Worm (Caenorhabditis elegans) whole organism, L1 larva: ENCODE measurements around the gene K11H12.8.
A peak's percentile ranks its signal among the peaks of the same experiment; 100 is the strongest.

Experiments used
- C04F5.9 ChIP-seq: sonication (generic microtip); optimal IDR thresholded peaks from 2 replicates; lab custom pipeline; 2016; ENCODE audit warnings: missing genetic modification characterization, missing compliant biosample characterization
- Y116A8C.19 ChIP-seq: sonication (generic microtip); optimal IDR thresholded peaks from 2 replicates; lab custom pipeline; 2016; ENCODE audit warnings: missing compliant biosample characterization, missing genetic modification characterization, borderline replicate concordance
- aha-1 ChIP-seq: fragments of 150-350 bp; optimal IDR thresholded peaks from 2 replicates; lab custom pipeline; 2014; ENCODE audit warnings: missing biosample characterization, missing genetic modification characterization
- alr-1 ChIP-seq: fragments of 200-800 bp; sonication (Bioruptor generic); optimal IDR thresholded peaks from 2 replicates; lab custom pipeline; 2018; ENCODE audit warnings: borderline replicate concordance, mild to moderate bottlenecking, missing genetic modification characterization, missing compliant biosample characterization
- aly-2 ChIP-seq: fragments of 150-350 bp; optimal IDR thresholded peaks from 2 replicates; lab custom pipeline; 2014; ENCODE audit warnings: missing biosample characterization, missing genetic modification characterization
- ama-1 ChIP-seq: fragments of 150-350 bp; optimal IDR thresholded peaks from 2 replicates; lab custom pipeline; 2014
- ceh-8 ChIP-seq: fragments of 200-800 bp; sonication (Bioruptor generic); optimal IDR thresholded peaks from 2 replicates; lab custom pipeline; 2018; ENCODE audit warnings: mild to moderate bottlenecking, missing genetic modification characterization, moderate library complexity, missing compliant biosample characterization
- ceh-90 ChIP-seq: sonication (generic microtip); optimal IDR thresholded peaks from 2 replicates; lab custom pipeline; 2016; ENCODE audit warnings: missing genetic modification characterization, missing compliant biosample characterization
- ces-1 ChIP-seq: fragments of 150-350 bp; optimal IDR thresholded peaks from 2 replicates; lab custom pipeline; 2014; ENCODE audit warnings: missing biosample characterization, missing genetic modification reagents, missing genetic modification characterization
- dpl-1 ChIP-seq, 3 experiments: fragments of 150-350 bp in 2 of 3; sonication (generic microtip) in 1 of 3; optimal IDR thresholded peaks; 2 replicates each; lab custom pipeline; 2014 to 2017; ENCODE audit warnings: missing biosample characterization in 3 of 3, missing genetic modification characterization in 3 of 3, missing genetic modification reagents in 3 of 3
- efl-1 ChIP-seq, 4 experiments: fragments of 150-350 bp; optimal IDR thresholded peaks in 3 of 4; peaks in 1 of 4; 1 replicate in 1 of 4; 2 replicates in 3 of 4; lab custom pipeline; 2014; ENCODE audit warnings: missing biosample characterization in 2 of 4, missing genetic modification characterization in 2 of 4, missing genetic modification reagents in 2 of 4
- efl-3 ChIP-seq: fragments of 200-800 bp; sonication (Bioruptor generic); optimal IDR thresholded peaks from 2 replicates; lab custom pipeline; 2018; ENCODE audit warnings: mild to moderate bottlenecking, missing genetic modification characterization, missing compliant biosample characterization
- fkh-10 ChIP-seq: sonication (generic microtip); optimal IDR thresholded peaks from 2 replicates; lab custom pipeline; 2017; ENCODE audit warnings: missing biosample characterization, missing genetic modification reagents, missing genetic modification characterization
- fkh-4 ChIP-seq: sonication (generic microtip); optimal IDR thresholded peaks from 2 replicates; lab custom pipeline; 2016; ENCODE audit warnings: missing compliant biosample characterization, missing genetic modification characterization, borderline replicate concordance
- fos-1 ChIP-seq: fragments of 150-350 bp; optimal IDR thresholded peaks from 2 replicates; lab custom pipeline; 2014; ENCODE audit warnings: missing biosample characterization, missing genetic modification characterization
- grh-1 ChIP-seq: fragments of 200-800 bp; sonication (Bioruptor generic); IDR thresholded peaks from 2 replicates; pipeline ENCODE4 v1.3.6; 2022; ENCODE audit warnings: missing genetic modification reagents, missing genetic modification characterization, missing compliant biosample characterization
- hlh-17 ChIP-seq: fragments of 200-800 bp; sonication (Bioruptor generic); optimal IDR thresholded peaks from 2 replicates; lab custom pipeline; 2018; ENCODE audit warnings: missing genetic modification characterization, mild to moderate bottlenecking, missing compliant biosample characterization, moderate library complexity, borderline replicate concordance
- hlh-4 ChIP-seq: sonication (generic microtip); optimal IDR thresholded peaks from 2 replicates; lab custom pipeline; 2016; ENCODE audit warnings: mild to moderate bottlenecking, missing genetic modification characterization, missing compliant biosample characterization
- hpl-2 ChIP-seq: fragments of 150-350 bp; optimal IDR thresholded peaks from 2 replicates; lab custom pipeline; 2014; ENCODE audit warnings: missing biosample characterization, missing genetic modification reagents, missing genetic modification characterization
- irx-1 ChIP-seq: sonication (generic microtip); optimal IDR thresholded peaks from 2 replicates; lab custom pipeline; 2016; ENCODE audit warnings: missing genetic modification characterization, missing compliant biosample characterization
- isw-1 ChIP-seq: fragments of 200-800 bp; sonication (Bioruptor generic); IDR thresholded peaks from 2 replicates; pipeline ENCODE4 v1.3.6; 2022; ENCODE audit warnings: missing genetic modification characterization, missing compliant biosample characterization
- jun-1 ChIP-seq: fragments of 150-350 bp; optimal IDR thresholded peaks from 2 replicates; lab custom pipeline; 2014; ENCODE audit warnings: missing biosample characterization, missing genetic modification reagents, missing genetic modification characterization
- lin-39 ChIP-seq: fragments of 150-350 bp; optimal IDR thresholded peaks from 2 replicates; lab custom pipeline; 2014; ENCODE audit warnings: missing biosample characterization, missing genetic modification reagents, missing genetic modification characterization
- lsy-2 ChIP-seq, 2 experiments: fragments of 150-350 bp; optimal IDR thresholded peaks; 2 replicates each; lab custom pipeline; 2014; ENCODE audit warnings: missing biosample characterization in 2 of 2, missing genetic modification characterization in 2 of 2
- mep-1 ChIP-seq: fragments of 150-350 bp; optimal IDR thresholded peaks from 2 replicates; lab custom pipeline; 2014; ENCODE audit warnings: missing biosample characterization, missing genetic modification characterization
- nhr-11 ChIP-seq: fragments of 150-350 bp; optimal IDR thresholded peaks from 2 replicates; lab custom pipeline; 2014; ENCODE audit warnings: missing biosample characterization, missing genetic modification characterization
- nhr-12 ChIP-seq: sonication (generic microtip); optimal IDR thresholded peaks from 2 replicates; lab custom pipeline; 2017; ENCODE audit warnings: missing biosample characterization, missing genetic modification characterization
- nhr-19 ChIP-seq: fragments of 200-800 bp; sonication (Bioruptor generic); conservative IDR thresholded peaks from 2 replicates; pipeline ENCODE4 v1.3.6; 2022; ENCODE audit warnings: missing genetic modification characterization, missing compliant biosample characterization
- nhr-20 ChIP-seq: sonication (generic microtip); optimal IDR thresholded peaks from 2 replicates; lab custom pipeline; 2016; ENCODE audit warnings: mild to moderate bottlenecking, missing genetic modification characterization, missing compliant biosample characterization
- nhr-28 ChIP-seq: fragments of 150-350 bp; optimal IDR thresholded peaks from 2 replicates; lab custom pipeline; 2014; ENCODE audit warnings: missing biosample characterization, missing genetic modification characterization
- nhr-47 ChIP-seq: sonication (generic microtip); optimal IDR thresholded peaks from 2 replicates; lab custom pipeline; 2016; ENCODE audit warnings: mild to moderate bottlenecking, missing genetic modification characterization, moderate library complexity, missing compliant biosample characterization
- nhr-76 ChIP-seq: sonication (generic microtip); optimal IDR thresholded peaks from 2 replicates; lab custom pipeline; 2017; ENCODE audit warnings: missing biosample characterization, missing genetic modification characterization
- nhr-85 ChIP-seq: sonication (generic microtip); peaks from one replicate; lab custom pipeline; 2016; ENCODE audit warnings: missing genetic modification characterization, inconsistent platforms, missing compliant biosample characterization
- nhr-90 ChIP-seq: sonication (generic microtip); optimal IDR thresholded peaks from 2 replicates; lab custom pipeline; 2016; ENCODE audit warnings: mild to moderate bottlenecking, missing genetic modification characterization, missing compliant biosample characterization; ENCODE audit not compliant: poor library complexity
- pax-3 ChIP-seq: fragments of 200-800 bp; sonication (Bioruptor generic); optimal IDR thresholded peaks from 2 replicates; lab custom pipeline; 2018; ENCODE audit warnings: mild to moderate bottlenecking, missing genetic modification characterization, moderate library complexity, missing compliant biosample characterization
- pqm-1 ChIP-seq: sonication (generic microtip); optimal IDR thresholded peaks from 3 replicates; lab custom pipeline; 2017; ENCODE audit warnings: missing biosample characterization, missing genetic modification characterization
- skn-1 ChIP-seq: fragments of 150-350 bp; optimal IDR thresholded peaks from 2 replicates; lab custom pipeline; 2014; ENCODE audit warnings: missing biosample characterization, missing genetic modification characterization
- snpc-4 ChIP-seq: fragments of 150-350 bp; optimal IDR thresholded peaks from 2 replicates; lab custom pipeline; 2014; ENCODE audit warnings: missing biosample characterization, missing genetic modification characterization
- snu-23 ChIP-seq: sonication (generic microtip); optimal IDR thresholded peaks from 2 replicates; lab custom pipeline; 2016; ENCODE audit warnings: missing genetic modification characterization, missing compliant biosample characterization
- sox-4 ChIP-seq: sonication (generic microtip); optimal IDR thresholded peaks from 2 replicates; lab custom pipeline; 2016; ENCODE audit warnings: missing genetic modification characterization, missing compliant biosample characterization
- sup-37 ChIP-seq: fragments of 200-800 bp; sonication (Bioruptor generic); optimal IDR thresholded peaks from 2 replicates; lab custom pipeline; 2018; ENCODE audit warnings: mild to moderate bottlenecking, missing genetic modification characterization, missing compliant biosample characterization
- swsn-7 ChIP-seq: sonication (generic microtip); optimal IDR thresholded peaks from 2 replicates; lab custom pipeline; 2016; ENCODE audit warnings: missing genetic modification characterization, missing compliant biosample characterization
- unc-130 ChIP-seq: fragments of 150-350 bp; optimal IDR thresholded peaks from 2 replicates; lab custom pipeline; 2017; ENCODE audit warnings: missing biosample characterization, missing genetic modification characterization, inconsistent platforms
- unc-30 ChIP-seq: sonication (generic microtip); optimal IDR thresholded peaks from 2 replicates; lab custom pipeline; 2017; ENCODE audit warnings: missing biosample characterization, missing genetic modification characterization
- unc-86 ChIP-seq: sonication (generic microtip); optimal IDR thresholded peaks from 2 replicates; lab custom pipeline; 2016; ENCODE audit warnings: missing genetic modification characterization, missing compliant biosample characterization
- unc-98 ChIP-seq: fragments of 200-800 bp; sonication (Bioruptor generic); IDR thresholded peaks from 2 replicates; pipeline ENCODE4 v1.3.6; 2022; ENCODE audit warnings: missing genetic modification characterization, missing compliant biosample characterization
- vab-15 ChIP-seq: sonication (generic microtip); optimal IDR thresholded peaks from 2 replicates; lab custom pipeline; 2017; ENCODE audit warnings: missing genotype, mild to moderate bottlenecking, missing genetic modification characterization, missing compliant biosample characterization
- xbp-1 ChIP-seq: sonication (generic microtip); optimal IDR thresholded peaks from 2 replicates; lab custom pipeline; 2016; ENCODE audit warnings: missing genetic modification characterization, missing compliant biosample characterization
- zag-1 ChIP-seq: fragments of 150-350 bp; optimal IDR thresholded peaks from 2 replicates; lab custom pipeline; 2014; ENCODE audit warnings: missing biosample characterization, missing genetic modification characterization
- ztf-11 ChIP-seq, 2 experiments: sonication (generic microtip); optimal IDR thresholded peaks; 2 replicates each; lab custom pipeline; 2016 to 2017; ENCODE audit warnings: missing genetic modification characterization in 2 of 2, missing biosample characterization in 1 of 2, missing compliant biosample characterization in 1 of 2
- ztf-4 ChIP-seq: fragments of 150-350 bp; optimal IDR thresholded peaks from 2 replicates; lab custom pipeline; 2014; ENCODE audit warnings: missing biosample characterization, missing genetic modification characterization

The K11H12.8 gene

DNA sequence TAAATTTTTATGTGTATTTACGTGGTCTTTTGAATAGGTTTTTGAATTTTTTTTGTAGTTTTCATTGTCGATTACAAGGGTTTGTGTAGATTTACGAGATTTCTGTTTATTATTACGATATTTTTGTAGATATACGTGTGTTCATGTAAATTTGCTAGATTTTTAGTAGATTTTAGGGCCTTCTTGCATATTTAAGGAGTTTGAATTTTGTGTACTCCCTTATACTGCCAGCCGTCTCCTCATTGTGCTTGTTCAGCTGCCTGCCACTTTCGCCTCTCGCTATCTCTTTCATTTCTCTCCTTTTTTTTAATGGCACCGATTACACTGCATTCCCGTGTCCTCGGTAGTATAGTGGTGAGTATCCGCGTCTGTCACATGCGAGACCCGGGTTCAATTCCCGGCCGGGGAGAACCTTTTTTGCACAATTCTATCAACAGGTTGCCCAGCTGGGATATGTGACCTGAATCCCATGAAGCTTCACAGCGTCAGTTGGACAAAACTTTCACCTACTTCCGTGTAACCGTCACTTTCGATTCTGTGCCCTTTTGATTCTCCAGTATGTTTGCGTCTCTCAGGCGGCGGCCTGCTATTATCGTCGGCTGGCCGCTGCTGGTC is 27.6 kb downstream of the K11H12.8 start (continued):
- TF ChIP-seq irx-1 (tag; lab: Kevin White, UChicago) (peak; percentile 17), ztf-4 (tag; lab: Kevin White, UChicago) (no peak), nhr-85 (tag; lab: Kevin White, UChicago) (peak; percentile 70), mep-1 (peak; percentile 52), dpl-1 (GFP tag; optimal IDR thresholded peaks at IDR 0.05; lab: Kevin White, UChicago) (peak in 2 of 3 experiments; percentile 34 to 63), vab-15 (no peak), nhr-19 (GFP tag; lab: Robert Waterston, UW) (peak; percentile 60), nhr-90 (peak; percentile 74), pqm-1 (tag; lab: Kevin White, UChicago) (no peak), unc-30 (tag; lab: Kevin White, UChicago) (no peak), efl-1 (optimal IDR thresholded peaks at IDR 0.05; lab: Kevin White, UChicago) (peak in 1 of 2 experiments; percentile 42), efl-1 (GFP tag; optimal IDR thresholded peaks at IDR 0.05 in 1 of 2; lab: Kevin White, UChicago) (peak; percentile 49 to 96), pax-3 (tag; lab: Kevin White, UChicago) (peak; percentile 40), nhr-12 (tag; lab: Kevin White, UChicago) (no peak), ztf-11 (tag; optimal IDR thresholded peaks at IDR 0.05; lab: Kevin White, UChicago) (no peak), unc-98 (no peak), xbp-1 (tag; lab: Kevin White, UChicago) (peak; percentile 22), efl-3 (GFP tag; lab: Kevin White, UChicago) (no peak), ceh-8 (GFP tag; lab: Kevin White, UChicago) (no peak), lsy-2 (tag; optimal IDR thresholded peaks at IDR 0.05; lab: Kevin White, UChicago) (peak; percentile 41 to 70), Y116A8C.19 (no peak), snu-23 (peak; percentile 80), nhr-47 (tag; lab: Kevin White, UChicago) (no peak), sup-37 (peak; percentile 30), fkh-4 (tag; lab: Kevin White, UChicago) (no peak), aha-1 (tag; lab: Kevin White, UChicago) (no peak), isw-1 (no peak), aly-2 (tag; lab: Kevin White, UChicago) (no peak), snpc-4 (tag; lab: Kevin White, UChicago) (peak; percentile 54), lin-39 (tag; lab: Kevin White, UChicago) (no peak), hlh-4 (tag; lab: Kevin White, UChicago) (no peak), nhr-76 (tag; lab: Kevin White, UChicago) (no peak), ceh-90 (tag; lab: Kevin White, UChicago) (no peak), ama-1 (lab: Kevin White, UChicago) (no peak), nhr-28 (tag; lab: Kevin White, UChicago) (no peak), jun-1 (tag; lab: Kevin White, UChicago) (peak; percentile 24), grh-1 (GFP tag; lab: Robert Waterston, UW) (0 out of 2 replicates have a peak, but pooled peaks have one; percentile 31), fkh-10 (no peak), hlh-17 (no peak), nhr-20 (no peak), hpl-2 (GFP tag; lab: Kevin White, UChicago) (no peak), skn-1 (tag; lab: Kevin White, UChicago) (peak; percentile 46), zag-1 (tag; lab: Kevin White, UChicago) (no peak), nhr-11 (tag; lab: Kevin White, UChicago) (no peak), ces-1 (GFP tag; lab: Kevin White, UChicago) (no peak), swsn-7 (tag; lab: Kevin White, UChicago) (peak; percentile 60), sox-4 (tag; lab: Kevin White, UChicago) (no peak), unc-86 (tag; lab: Kevin White, UChicago) (peak; percentile 34), alr-1 (tag; lab: Kevin White, UChicago) (no peak), C04F5.9 (tag; lab: Kevin White, UChicago) (peak; percentile 42), fos-1 (tag; lab: Kevin White, UChicago) (peak; percentile 28), unc-130 (tag; lab: Kevin White, UChicago) (no peak)
